Worm (Caenorhabditis elegans): Measurements from ENCODE around the gene npr-20.

DNA sequence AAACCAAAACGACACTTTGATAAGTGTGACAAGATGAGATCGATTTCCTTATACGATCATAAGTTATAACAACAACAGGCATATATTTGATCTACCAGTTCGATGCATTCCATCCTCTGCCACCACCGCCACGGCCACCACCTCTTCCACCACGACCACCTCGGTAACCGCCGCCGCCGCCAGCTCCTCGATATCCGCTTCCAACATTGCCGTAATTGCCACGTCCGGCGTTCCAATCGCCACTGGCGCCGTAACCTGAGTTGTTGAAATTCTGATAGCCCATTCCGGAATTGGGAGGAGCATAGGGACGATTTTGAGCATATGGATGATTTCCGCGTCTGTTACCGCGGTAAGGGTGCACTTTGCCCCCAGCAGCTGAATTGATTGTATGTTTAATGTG is 13.6 kb upstream of the npr-20 start:
- TF ChIP-seq unc-62 (GFP tag; optimal IDR thresholded peaks at IDR 0.05 in 1 of 2) (no peak), unc-62 (tag; optimal IDR thresholded peaks at IDR 0.05) (no peak), pha-4 (GFP tag; IDR thresholded peaks at IDR 0.05) (no peak), pha-4 (tag; optimal IDR thresholded peaks at IDR 0.05) (no peak), ama-1 (optimal IDR thresholded peaks at IDR 0.05) (no peak), nhr-77 (tag; optimal IDR thresholded peaks at IDR 0.05) (no peak), hlh-11 (tag; optimal IDR thresholded peaks at IDR 0.05) (no peak), lin-13 (GFP tag; optimal IDR thresholded peaks at IDR 0.05) (no peak), lin-38 (GFP tag; IDR thresholded peaks at IDR 0.05) (no peak), tag-97 (GFP tag; IDR thresholded peaks at IDR 0.05) (no peak), lin-29 (GFP tag; IDR thresholded peaks at IDR 0.05) (no peak), attf-4 (tag; optimal IDR thresholded peaks at IDR 0.05) (no peak)
